Fruit fly (Drosophila melanogaster) whole organism, embryonic: ENCODE data around the gene nenya.

Source experiments
- B-H2 ChIP-seq: fragments of 200-800 bp; sonication (Bioruptor generic); optimal IDR thresholded peaks from 2 replicates; lab custom pipeline; 2018; ENCODE audit warnings: missing biosample characterization, mild to moderate bottlenecking, missing genetic modification characterization
- CG10267 ChIP-seq: fragments of 200-800 bp; sonication (Bioruptor generic); optimal IDR thresholded peaks from 2 replicates; lab custom pipeline; 2018; ENCODE audit warnings: missing biosample characterization, mild to moderate bottlenecking, missing genetic modification characterization, moderate library complexity
- CG10431 ChIP-seq: fragments of 200-800 bp; sonication (Bioruptor generic); optimal IDR thresholded peaks from 3 replicates; lab custom pipeline; 2018; ENCODE audit warnings: missing biosample characterization, mild to moderate bottlenecking, missing genetic modification characterization
- CG13775 ChIP-seq: fragments of 200-800 bp; sonication (Bioruptor generic); optimal IDR thresholded peaks from 3 replicates; lab custom pipeline; 2017; ENCODE audit warnings: missing biosample characterization, mild to moderate bottlenecking, missing genetic modification characterization
- CG14667 ChIP-seq: fragments of 200-800 bp; sonication (Bioruptor generic); IDR thresholded peaks from 2 replicates; pipeline ENCODE4 v1.3.6; 2022; ENCODE audit warnings: missing biosample characterization, missing genetic modification characterization
- CG16779 ChIP-seq: fragments of 200-800 bp; sonication (Bioruptor generic); IDR thresholded peaks from 2 replicates; pipeline ENCODE4 v1.3.6; 2022; ENCODE audit warnings: missing biosample characterization, missing genetic modification characterization
- CG18011 ChIP-seq: fragments of 200-800 bp; sonication (Bioruptor generic); optimal IDR thresholded peaks from 2 replicates; lab custom pipeline; 2017; ENCODE audit warnings: missing biosample characterization, missing genetic modification characterization, mild to moderate bottlenecking, moderate library complexity, missing genotype
- CG18599 ChIP-seq: fragments of 200-800 bp; sonication (Bioruptor generic); optimal IDR thresholded peaks from 3 replicates; lab custom pipeline; 2017; ENCODE audit warnings: missing biosample characterization, missing genetic modification characterization, mild to moderate bottlenecking, moderate library complexity, missing genetic modification reagents
- CG2116 ChIP-seq: fragments of 200-800 bp; sonication (Bioruptor generic); optimal IDR thresholded peaks from 3 replicates; lab custom pipeline; 2018; ENCODE audit warnings: missing biosample characterization, mild to moderate bottlenecking, missing genetic modification characterization
- CG2120 ChIP-seq: fragments of 200-800 bp; sonication (Bioruptor generic); optimal IDR thresholded peaks from 3 replicates; lab custom pipeline; 2016; ENCODE audit warnings: missing biosample characterization, missing genetic modification characterization
- CG30020 ChIP-seq: fragments of 200-800 bp; optimal IDR thresholded peaks from 2 replicates; lab custom pipeline; 2019; ENCODE audit warnings: missing biosample characterization, mild to moderate bottlenecking, missing genetic modification characterization, moderate library complexity
- CG7357 ChIP-seq: fragments of 200-800 bp; sonication (Bioruptor generic); IDR thresholded peaks from 3 replicates; pipeline ENCODE4 v1.3.6; 2022; ENCODE audit warnings: missing biosample characterization, missing genetic modification characterization
- CG8281 ChIP-seq: fragments of 200-800 bp; sonication (Bioruptor generic); optimal IDR thresholded peaks from 2 replicates; lab custom pipeline; 2018; ENCODE audit warnings: missing biosample characterization, mild to moderate bottlenecking, missing genetic modification characterization, moderate library complexity
- CG8290 ChIP-seq, 3 experiments: fragments of 200-800 bp; sonication (Bioruptor generic); optimal IDR thresholded peaks; 2 replicates each; lab custom pipeline; 2016 to 2019; ENCODE audit warnings: missing biosample characterization in 3 of 3, missing genetic modification characterization in 3 of 3, mild to moderate bottlenecking in 2 of 3, moderate library complexity in 1 of 3
- CG8765 ChIP-seq: fragments of 200-800 bp; sonication (Bioruptor generic); IDR thresholded peaks from 2 replicates; pipeline ENCODE4 v1.3.6; 2022; ENCODE audit warnings: missing biosample characterization, missing genetic modification characterization
- CG9797 ChIP-seq: fragments of 200-800 bp; sonication (Bioruptor generic); optimal IDR thresholded peaks from 3 replicates; lab custom pipeline; 2018; ENCODE audit warnings: missing biosample characterization, mild to moderate bottlenecking, missing genetic modification characterization
- E2f2 ChIP-seq: fragments of 200-800 bp; sonication (Bioruptor generic); IDR thresholded peaks from 2 replicates; pipeline ENCODE4 v1.3.6; 2022; ENCODE audit warnings: missing biosample characterization, missing genetic modification characterization
- Elba2 ChIP-seq: fragments of 200-800 bp; sonication (Bioruptor generic); optimal IDR thresholded peaks from 3 replicates; lab custom pipeline; 2016; ENCODE audit warnings: missing biosample characterization, missing genetic modification characterization
- Fer3 ChIP-seq: fragments of 200-800 bp; sonication (Bioruptor generic); optimal IDR thresholded peaks from 2 replicates; lab custom pipeline; 2018; ENCODE audit warnings: missing biosample characterization, mild to moderate bottlenecking, missing genetic modification characterization, moderate library complexity
- Gug ChIP-seq: fragments of 200-800 bp; sonication (Bioruptor generic); IDR thresholded peaks from 4 replicates; pipeline ENCODE4 v1.3.6; 2022; ENCODE audit warnings: missing biosample characterization, missing genetic modification characterization
- HLH54F ChIP-seq: fragments of 200-800 bp; sonication (Bioruptor generic); optimal IDR thresholded peaks from 3 replicates; lab custom pipeline; 2016; ENCODE audit warnings: missing biosample characterization, missing genetic modification characterization
- Nf-YC ChIP-seq: fragments of 200-800 bp; optimal IDR thresholded peaks from 3 replicates; lab custom pipeline; 2019; ENCODE audit warnings: missing biosample characterization, mild to moderate bottlenecking, missing genetic modification characterization, moderate library complexity
- Optix ChIP-seq: fragments of 200-800 bp; sonication (Bioruptor generic); IDR thresholded peaks from 3 replicates; pipeline ENCODE4 v1.3.6; 2022; ENCODE audit warnings: missing biosample characterization, missing genetic modification characterization
- Pdp1 ChIP-seq, 2 experiments: fragments of 200-800 bp; sonication (Bioruptor generic); optimal IDR thresholded peaks; 3 replicates each; lab custom pipeline; 2016; ENCODE audit warnings: missing biosample characterization in 2 of 2, missing genetic modification characterization in 2 of 2, mild to moderate bottlenecking in 1 of 2, moderate library complexity in 1 of 2
- Sin3A ChIP-seq: fragments of >200 bp; optimal IDR thresholded peaks from 2 replicates; lab custom pipeline; 2018
- Ssrp ChIP-seq: fragments of 200-800 bp; sonication (Bioruptor generic); optimal IDR thresholded peaks from 2 replicates; lab custom pipeline; 2018; ENCODE audit warnings: missing biosample characterization, mild to moderate bottlenecking, missing genetic modification characterization, moderate library complexity
- Xrp1 ChIP-seq: fragments of 200-800 bp; sonication (Bioruptor generic); IDR thresholded peaks from 2 replicates; pipeline ENCODE4 v1.3.6; 2022; ENCODE audit warnings: missing biosample characterization, missing genetic modification characterization
- YL-1 ChIP-seq: fragments of 200-800 bp; sonication (Bioruptor generic); optimal IDR thresholded peaks from 3 replicates; lab custom pipeline; 2017; ENCODE audit warnings: missing biosample characterization, mild to moderate bottlenecking, missing genetic modification characterization
- bbx ChIP-seq: fragments of 200-800 bp; sonication (Bioruptor generic); IDR thresholded peaks from 2 replicates; pipeline ENCODE4 v1.3.6; 2022; ENCODE audit warnings: missing biosample characterization, missing genetic modification characterization; ENCODE audit not compliant: partially characterized antibody
- bcd ChIP-seq: fragments of 200-800 bp; sonication (Bioruptor generic); optimal IDR thresholded peaks from 2 replicates; lab custom pipeline; 2017; ENCODE audit warnings: missing biosample characterization, mild to moderate bottlenecking, missing genetic modification characterization
- br ChIP-seq: fragments of >200 bp; optimal IDR thresholded peaks from 2 replicates; lab custom pipeline; 2017
- cas ChIP-seq: fragments of 200-800 bp; sonication (Bioruptor generic); IDR thresholded peaks from 2 replicates; pipeline ENCODE4 v1.3.6; 2022; ENCODE audit warnings: missing biosample characterization, missing genetic modification characterization
- cato ChIP-seq: fragments of 200-800 bp; sonication (Bioruptor generic); optimal IDR thresholded peaks from 2 replicates; lab custom pipeline; 2016; ENCODE audit warnings: missing biosample characterization, missing genetic modification characterization, borderline replicate concordance
- chm ChIP-seq: fragments of 200-800 bp; sonication (Bioruptor generic); IDR thresholded peaks from 2 replicates; pipeline ENCODE4 v1.3.6; 2022; ENCODE audit warnings: missing biosample characterization, missing genetic modification characterization
- dmrt99B ChIP-seq: fragments of 200-800 bp; sonication (Bioruptor generic); optimal IDR thresholded peaks from 2 replicates; lab custom pipeline; 2018; ENCODE audit warnings: missing biosample characterization, mild to moderate bottlenecking, missing genetic modification characterization, moderate library complexity
- eyg ChIP-seq: fragments of 200-800 bp; sonication (Bioruptor generic); optimal IDR thresholded peaks from 3 replicates; lab custom pipeline; 2016; ENCODE audit warnings: missing biosample characterization, missing genetic modification characterization
- fu2 ChIP-seq: fragments of 200-800 bp; sonication (Bioruptor generic); optimal IDR thresholded peaks from 2 replicates; lab custom pipeline; 2016; ENCODE audit warnings: missing biosample characterization, missing genetic modification characterization
- gfzf ChIP-seq: fragments of 200-800 bp; sonication (Bioruptor generic); optimal IDR thresholded peaks from 2 replicates; lab custom pipeline; 2016; ENCODE audit warnings: missing biosample characterization, mild to moderate bottlenecking, missing genetic modification characterization, moderate library complexity
- grau ChIP-seq: fragments of 200-800 bp; optimal IDR thresholded peaks from 3 replicates; lab custom pipeline; 2019; ENCODE audit warnings: missing biosample characterization, mild to moderate bottlenecking, missing genetic modification characterization, moderate library complexity
- lilli ChIP-seq: fragments of 200-800 bp; sonication (Bioruptor generic); optimal IDR thresholded peaks from 3 replicates; lab custom pipeline; 2016; ENCODE audit warnings: missing biosample characterization, missing genetic modification characterization
- onecut ChIP-seq: fragments of 200-800 bp; sonication (Bioruptor generic); IDR thresholded peaks from 2 replicates; pipeline ENCODE4 v1.3.6; 2022; ENCODE audit warnings: missing biosample characterization, missing genetic modification characterization
- sens ChIP-seq: fragments of 200-800 bp; sonication (Bioruptor generic); peaks from one replicate; lab custom pipeline; 2016; ENCODE audit warnings: missing biosample characterization, missing genetic modification characterization
- sima ChIP-seq: fragments of 200-800 bp; sonication (Bioruptor generic); optimal IDR thresholded peaks from 2 replicates; lab custom pipeline; 2016; ENCODE audit warnings: missing biosample characterization, missing genetic modification characterization
- sob ChIP-seq: fragments of 200-800 bp; sonication (Bioruptor generic); IDR thresholded peaks from 2 replicates; pipeline ENCODE4 v1.3.6; 2022; ENCODE audit warnings: missing biosample characterization, missing genetic modification characterization
- stwl ChIP-seq: fragments of 200-800 bp; sonication (Bioruptor generic); optimal IDR thresholded peaks from 3 replicates; lab custom pipeline; 2018; ENCODE audit warnings: missing biosample characterization, mild to moderate bottlenecking, missing genetic modification characterization, moderate library complexity
- twi ChIP-seq: fragments of 200-800 bp; optimal IDR thresholded peaks from 2 replicates; lab custom pipeline; 2019; ENCODE audit warnings: missing biosample characterization, mild to moderate bottlenecking, missing genetic modification characterization, moderate library complexity
- tx ChIP-seq: fragments of 200-800 bp; sonication (Bioruptor generic); optimal IDR thresholded peaks from 2 replicates; lab custom pipeline; 2016; ENCODE audit warnings: missing biosample characterization, missing genetic modification characterization
- vfl ChIP-seq: fragments of 200-800 bp; sonication (Bioruptor generic); optimal IDR thresholded peaks from 2 replicates; lab custom pipeline; 2016; ENCODE audit warnings: missing biosample characterization, missing genetic modification characterization
- vvl ChIP-seq: fragments of 200-800 bp; sonication (Bioruptor generic); IDR thresholded peaks from 2 replicates; pipeline ENCODE4 v1.3.6; 2022; ENCODE audit warnings: missing biosample characterization, missing genetic modification characterization

The nenya gene

DNA sequence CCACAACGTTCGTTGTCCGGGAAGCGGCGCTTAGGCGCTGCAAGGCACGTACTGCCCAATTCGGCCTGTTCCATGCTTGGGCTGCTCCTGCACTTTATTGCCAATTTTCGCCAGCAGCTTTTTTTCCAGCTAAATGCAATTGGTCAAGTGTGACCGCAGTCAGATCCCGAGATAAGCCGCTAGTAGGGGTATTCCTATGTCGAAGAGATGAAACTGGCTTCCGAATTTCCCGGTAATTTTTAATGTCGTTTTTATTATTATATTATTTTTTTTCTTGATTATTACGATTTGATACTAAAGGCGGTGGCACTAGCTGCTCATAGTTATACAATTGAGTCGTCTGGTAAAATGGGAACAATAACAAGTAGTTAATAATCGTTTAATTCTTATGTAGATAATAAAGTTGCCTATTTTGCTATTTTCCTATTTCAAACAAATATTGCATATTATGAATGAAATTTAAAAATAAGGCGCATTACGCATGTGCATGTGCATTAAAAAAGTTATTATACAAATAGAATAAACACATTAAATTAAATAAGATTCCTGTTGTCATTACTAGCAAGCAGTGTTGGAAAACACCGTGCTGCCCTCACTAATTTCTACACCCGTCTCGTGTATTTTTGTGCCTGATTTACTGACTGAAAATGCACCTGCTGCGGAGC is 11.5 kb downstream of the nenya start, which contains the start of the genes CG5003 and mRpS22 (continued):
- TF ChIP-seq Xrp1 (GFP tag; lab: Robert Waterston, UW): peak; percentile 45; the same call in 1 of the 2 replicates
- TF ChIP-seq br: no peak
- peak; percentile 40 for TF ChIP-seq CG14667
- TF ChIP-seq E2f2 (GFP tag; lab: Robert Waterston, UW): peak; percentile 16; the same call in 1 of the 2 replicates
- TF ChIP-seq CG16779 (GFP tag; lab: Robert Waterston, UW): no peak
- TF ChIP-seq Nf-YC: peak; percentile 73
- TF ChIP-seq bcd (GFP tag; lab: Kevin White, UChicago): peak; percentile 50
- 0 out of 3 replicates have a peak, but pooled peaks have one; percentile 26 for TF ChIP-seq CG7357 (GFP tag; lab: Robert Waterston, UW)
- TF ChIP-seq cas (GFP tag; lab: Robert Waterston, UW): 0 out of 2 replicates have a peak, but pooled peaks have one; percentile 8
- peak; percentile 51 for TF ChIP-seq B-H2 (GFP tag; lab: Kevin White, UChicago)
- peak; percentile 16 for TF ChIP-seq CG10431 (GFP tag; lab: Kevin White, UChicago)
- TF ChIP-seq bbx (GFP tag; lab: Robert Waterston, UW): 0 out of 2 replicates have a peak, but pooled peaks have one; percentile 9
- TF ChIP-seq vfl (GFP tag; lab: Kevin White, UChicago): peak; percentile 11
- TF ChIP-seq Fer3 (tag; lab: Kevin White, UChicago): peak; percentile 46
- TF ChIP-seq CG2120 (GFP tag; lab: Kevin White, UChicago): peak; percentile 59
- peak; percentile 64 for TF ChIP-seq CG30020
- peak; percentile 83 for TF ChIP-seq sens (GFP tag; lab: Kevin White, UChicago)
- peak; percentile 39 for TF ChIP-seq twi (tag; lab: Kevin White, UChicago)
- TF ChIP-seq stwl (tag; lab: Kevin White, UChicago): peak; percentile 34
- TF ChIP-seq CG8290 (GFP tag; optimal IDR thresholded peaks at IDR 0.05; lab: Kevin White, UChicago): no peak
- peak in 1 of 2 experiments; percentile 7 for TF ChIP-seq CG8290 (tag; optimal IDR thresholded peaks at IDR 0.05; lab: Kevin White, UChicago)
- peak; percentile 6 for TF ChIP-seq sima (GFP tag; lab: Kevin White, UChicago)
- peak; percentile 75 for TF ChIP-seq CG13775 (GFP tag; lab: Kevin White, UChicago)
- TF ChIP-seq vvl (GFP tag; lab: Robert Waterston, UW): peak; percentile 61
- TF ChIP-seq Sin3A: peak; percentile 1
- TF ChIP-seq YL-1: peak; percentile 39
- TF ChIP-seq Pdp1 (GFP tag; optimal IDR thresholded peaks at IDR 0.05; lab: Kevin White, UChicago): peak in 1 of 2 experiments; percentile 32
- peak; percentile 67 for TF ChIP-seq gfzf (GFP tag; lab: Kevin White, UChicago)
- no peak for TF ChIP-seq Optix (GFP tag; lab: Robert Waterston, UW)
- peak; percentile 68 for TF ChIP-seq grau (tag; lab: Kevin White, UChicago)
- TF ChIP-seq chm (GFP tag; lab: Robert Waterston, UW): peak; percentile 34; the same call in 1 of the 2 replicates
- TF ChIP-seq CG10267: peak; percentile 93
- peak; percentile 7 for TF ChIP-seq HLH54F (GFP tag; lab: Kevin White, UChicago)
- TF ChIP-seq Gug (GFP tag; lab: Robert Waterston, UW): peak; percentile 9; the same call in 2 of the 4 replicates
- TF ChIP-seq sob (GFP tag; lab: Robert Waterston, UW): peak; percentile 74
- peak; percentile 8 for TF ChIP-seq CG8281 (tag; lab: Kevin White, UChicago)
- TF ChIP-seq CG2116: peak; percentile 51
- peak; percentile 19 for TF ChIP-seq cato (GFP tag; lab: Kevin White, UChicago)
- peak; percentile 9; the same call in 1 of the 2 replicates for TF ChIP-seq onecut (GFP tag; lab: Robert Waterston, UW)
- peak; percentile 51 for TF ChIP-seq dmrt99B (tag; lab: Kevin White, UChicago)
- TF ChIP-seq CG18599: peak; percentile 45
- TF ChIP-seq Elba2 (GFP tag; lab: Kevin White, UChicago): peak; percentile 66
- TF ChIP-seq tx (GFP tag; lab: Kevin White, UChicago): peak; percentile 19
- no peak for TF ChIP-seq eyg
- TF ChIP-seq CG18011: peak; percentile 31
- TF ChIP-seq fu2 (GFP tag; lab: Kevin White, UChicago): no peak
- peak; percentile 63 for TF ChIP-seq lilli
- 0 out of 2 replicates have a peak, but pooled peaks have one; percentile 5 for TF ChIP-seq CG8765
- peak; percentile 58 for TF ChIP-seq Ssrp (tag; lab: Kevin White, UChicago)
- TF ChIP-seq CG9797 (GFP tag; lab: Kevin White, UChicago): peak; percentile 62
